Fruit fly (Drosophila melanogaster) whole organism: ENCODE results near the gene CG13692.
"Not testable (repeated sequence)": the region's sequence is repeated elsewhere in the genome, so short reads cannot be mapped to it uniquely, and the experiment has no call there.

Source experiments
- Dll ChIP-seq: fragments of >200 bp; optimal IDR thresholded peaks from 2 replicates; lab custom pipeline; 2017
- EcR ChIP-seq, 2 experiments: fragments of >200 bp; optimal IDR thresholded peaks; 2 replicates each; lab custom pipeline; 2017; ENCODE audit warnings: missing biosample characterization in 2 of 2, missing genetic modification characterization in 2 of 2, missing genetic modification reagents in 2 of 2
- pan ChIP-seq: fragments of >200 bp; optimal IDR thresholded peaks from 2 replicates; lab custom pipeline; 2017
- psq ChIP-seq: fragments of >200 bp; optimal IDR thresholded peaks from 2 replicates; lab custom pipeline; 2017
- usp ChIP-seq: fragments of >200 bp; optimal IDR thresholded peaks from 2 replicates; lab custom pipeline; 2017; ENCODE audit warnings: missing biosample characterization, missing genetic modification characterization, mixed read lengths

DNA sequence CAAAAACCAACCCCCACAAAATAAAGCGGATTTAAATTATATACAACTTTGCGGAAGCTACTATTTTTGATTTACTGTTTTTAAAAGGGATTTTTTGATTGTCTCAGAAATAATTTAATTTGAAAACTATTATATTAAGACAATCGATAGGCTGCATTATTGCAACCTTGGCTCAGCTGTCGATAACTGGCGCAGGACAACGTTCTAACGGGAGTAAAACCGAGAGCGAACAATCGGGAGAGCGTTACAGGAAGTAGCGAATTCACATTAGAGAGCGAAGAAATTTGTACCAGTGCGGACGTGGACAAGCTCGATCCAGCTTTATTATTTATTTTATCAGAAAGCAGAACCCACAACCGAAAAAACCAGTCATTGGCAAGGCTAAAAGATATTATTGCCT is 33.7 kb downstream of the CG13692 start, which contains the start of gene CG4133:
- TF ChIP-seq EcR (GFP tag; optimal IDR thresholded peaks at IDR 0.05; lab: Kevin White, UChicago); usp; psq (lab: Kevin White, UChicago); Dll; pan (lab: Kevin White, UChicago): not testable (repeated sequence)
